Fruit fly (Drosophila melanogaster) whole organism, embryonic: ENCODE measurements around the gene CG1840.

Source experiments
- Atf6 ChIP-seq: fragments of 200-800 bp; sonication (Bioruptor generic); IDR thresholded peaks from 2 replicates; pipeline ENCODE4 v1.3.6; 2022; ENCODE audit warnings: missing biosample characterization, missing genetic modification characterization
- Bgb ChIP-seq: fragments of 200-800 bp; sonication (Bioruptor generic); IDR thresholded peaks from 2 replicates; pipeline ENCODE4 v1.3.6; 2022; ENCODE audit warnings: missing biosample characterization, missing genetic modification characterization; ENCODE audit not compliant: partially characterized antibody
- CG12391 ChIP-seq: fragments of 200-800 bp; sonication (Bioruptor generic); optimal IDR thresholded peaks from 3 replicates; lab custom pipeline; 2018; ENCODE audit warnings: missing biosample characterization, mild to moderate bottlenecking, missing genetic modification characterization, moderate library complexity
- CG14014 ChIP-seq: fragments of 200-800 bp; sonication (Bioruptor generic); IDR thresholded peaks from 2 replicates; pipeline ENCODE4 v1.3.6; 2022; ENCODE audit warnings: missing biosample characterization, missing genetic modification characterization
- CG14441 ChIP-seq: fragments of 200-800 bp; sonication (Bioruptor generic); IDR thresholded peaks from 2 replicates; pipeline ENCODE4 v1.3.6; 2022; ENCODE audit warnings: missing biosample characterization, missing genetic modification characterization
- CG2116 ChIP-seq: fragments of 200-800 bp; sonication (Bioruptor generic); optimal IDR thresholded peaks from 3 replicates; lab custom pipeline; 2018; ENCODE audit warnings: missing biosample characterization, mild to moderate bottlenecking, missing genetic modification characterization
- CG2678 ChIP-seq: fragments of 200-800 bp; sonication (Bioruptor generic); optimal IDR thresholded peaks from 3 replicates; lab custom pipeline; 2019; ENCODE audit warnings: missing biosample characterization, mild to moderate bottlenecking, missing genetic modification characterization, moderate library complexity
- CG32767 ChIP-seq: fragments of 200-800 bp; sonication (Bioruptor generic); IDR thresholded peaks from 2 replicates; pipeline ENCODE4 v1.3.6; 2022; ENCODE audit warnings: missing biosample characterization, missing genetic modification characterization
- CG6813 ChIP-seq: fragments of 200-800 bp; sonication (Bioruptor generic); optimal IDR thresholded peaks from 2 replicates; lab custom pipeline; 2017; ENCODE audit warnings: missing biosample characterization, missing genetic modification characterization, mild to moderate bottlenecking, moderate library complexity, missing genetic modification reagents
- CG8478 ChIP-seq: fragments of >200 bp; optimal IDR thresholded peaks from 2 replicates; lab custom pipeline; 2018
- CG9876 ChIP-seq: fragments of 200-800 bp; sonication (Bioruptor generic); optimal IDR thresholded peaks from 2 replicates; lab custom pipeline; 2016; ENCODE audit warnings: missing biosample characterization, missing genetic modification characterization
- D19B ChIP-seq: fragments of 200-800 bp; sonication (Bioruptor generic); optimal IDR thresholded peaks from 2 replicates; lab custom pipeline; 2017; ENCODE audit warnings: missing biosample characterization, mild to moderate bottlenecking, missing genetic modification characterization
- Drgx ChIP-seq: fragments of 200-800 bp; sonication (Bioruptor generic); IDR thresholded peaks from 2 replicates; pipeline ENCODE4 v1.3.6; 2022; ENCODE audit warnings: missing biosample characterization, missing genetic modification characterization
- Hr78 ChIP-seq, 2 experiments: fragments of 200-800 bp in 1 of 2; fragments of >200 bp in 1 of 2; sonication (Bioruptor generic) in 1 of 2; optimal IDR thresholded peaks; 2 replicates each; lab custom pipeline; 2017 to 2019; ENCODE audit warnings: missing biosample characterization in 2 of 2, missing genetic modification characterization in 2 of 2, mild to moderate bottlenecking in 1 of 2, moderate library complexity in 1 of 2
- Hsf ChIP-seq: fragments of 200-800 bp; sonication (Bioruptor generic); optimal IDR thresholded peaks from 3 replicates; lab custom pipeline; 2016; ENCODE audit warnings: missing biosample characterization, missing genetic modification characterization
- MESR4 ChIP-seq: fragments of 200-800 bp; sonication (Bioruptor generic); optimal IDR thresholded peaks from 2 replicates; lab custom pipeline; 2018; ENCODE audit warnings: missing biosample characterization, mild to moderate bottlenecking, missing genetic modification characterization, moderate library complexity
- Med ChIP-seq: fragments of 200-800 bp; sonication (Bioruptor generic); peaks from one replicate; lab custom pipeline; 2016; ENCODE audit warnings: missing biosample characterization, missing genetic modification characterization, mild to moderate bottlenecking, inconsistent platforms, moderate library complexity
- Meics ChIP-seq: fragments of 200-800 bp; sonication (Bioruptor generic); optimal IDR thresholded peaks from 2 replicates; lab custom pipeline; 2017; ENCODE audit warnings: missing biosample characterization, mild to moderate bottlenecking, missing genetic modification characterization
- Mes4 ChIP-seq: fragments of 200-800 bp; sonication (Bioruptor generic); optimal IDR thresholded peaks from 2 replicates; lab custom pipeline; 2016; ENCODE audit warnings: missing biosample characterization, missing genetic modification characterization
- NFAT ChIP-seq: fragments of 200-800 bp; sonication (Bioruptor generic); IDR thresholded peaks from 2 replicates; pipeline ENCODE4 v1.3.6; 2022; ENCODE audit warnings: missing biosample characterization, missing genetic modification characterization
- Nf-YA ChIP-seq: fragments of 200-800 bp; sonication (Bioruptor generic); IDR thresholded peaks from 2 replicates; pipeline ENCODE4 v1.3.6; 2022; ENCODE audit warnings: missing biosample characterization, missing genetic modification characterization
- Opbp ChIP-seq: fragments of 200-800 bp; sonication (Bioruptor generic); IDR thresholded peaks from 3 replicates; pipeline ENCODE4 v1.3.6; 2022; ENCODE audit warnings: missing biosample characterization, missing genetic modification characterization; ENCODE audit not compliant: partially characterized antibody
- Pdp1 ChIP-seq, 2 experiments: fragments of 200-800 bp; sonication (Bioruptor generic); optimal IDR thresholded peaks; 3 replicates each; lab custom pipeline; 2016; ENCODE audit warnings: missing biosample characterization in 2 of 2, missing genetic modification characterization in 2 of 2, mild to moderate bottlenecking in 1 of 2, moderate library complexity in 1 of 2
- Ptx1 ChIP-seq: fragments of 200-800 bp; sonication (Bioruptor generic); IDR thresholded peaks from 2 replicates; pipeline ENCODE4 v1.3.6; 2022; ENCODE audit warnings: missing biosample characterization, missing genetic modification characterization
- Six4 ChIP-seq: fragments of 200-800 bp; sonication (Bioruptor generic); optimal IDR thresholded peaks from 2 replicates; lab custom pipeline; 2016; ENCODE audit warnings: missing biosample characterization, missing genetic modification characterization
- TFAM ChIP-seq: fragments of 200-800 bp; sonication (Bioruptor generic); optimal IDR thresholded peaks from 2 replicates; lab custom pipeline; 2017; ENCODE audit warnings: missing biosample characterization, missing genetic modification characterization, inconsistent platforms
- Trl ChIP-seq, 3 experiments: fragments of >200 bp in 2 of 3; fragments of 200-800 bp in 1 of 3; sonication (Bioruptor generic) in 1 of 3; optimal IDR thresholded peaks; 2 replicates in 1 of 3; 3 replicates in 2 of 3; lab custom pipeline; 2016 to 2017; ENCODE audit warnings: missing biosample characterization in 1 of 3, missing genetic modification characterization in 1 of 3
- YL-1 ChIP-seq: fragments of 200-800 bp; sonication (Bioruptor generic); optimal IDR thresholded peaks from 3 replicates; lab custom pipeline; 2017; ENCODE audit warnings: missing biosample characterization, mild to moderate bottlenecking, missing genetic modification characterization
- crc ChIP-seq: fragments of 200-800 bp; sonication (Bioruptor generic); optimal IDR thresholded peaks from 2 replicates; lab custom pipeline; 2016; ENCODE audit warnings: missing biosample characterization, missing genetic modification characterization
- dimm ChIP-seq: fragments of 200-800 bp; sonication (Bioruptor generic); IDR thresholded peaks from 2 replicates; pipeline ENCODE4 v1.3.6; 2022; ENCODE audit warnings: missing biosample characterization, missing genetic modification characterization
- eve ChIP-seq, 2 experiments: fragments of >200 bp; optimal IDR thresholded peaks; 2 replicates each; lab custom pipeline; 2017; ENCODE audit warnings: missing biosample characterization in 2 of 2, missing genetic modification characterization in 2 of 2
- exex ChIP-seq: fragments of 200-800 bp; sonication (Bioruptor generic); optimal IDR thresholded peaks from 4 replicates; lab custom pipeline; 2018; ENCODE audit warnings: missing biosample characterization, mild to moderate bottlenecking, missing genetic modification characterization, moderate library complexity
- fd96Cb ChIP-seq: fragments of 200-800 bp; sonication (Bioruptor generic); optimal IDR thresholded peaks from 2 replicates; lab custom pipeline; 2018; ENCODE audit warnings: missing biosample characterization, mild to moderate bottlenecking, missing genetic modification characterization, moderate library complexity
- grn ChIP-seq: fragments of 200-800 bp; sonication (Bioruptor generic); optimal IDR thresholded peaks from 3 replicates; lab custom pipeline; 2017; ENCODE audit warnings: missing biosample characterization, missing genetic modification characterization
- hbn ChIP-seq: fragments of 200-800 bp; sonication (Bioruptor generic); IDR thresholded peaks from 2 replicates; pipeline ENCODE4 v1.3.6; 2022; ENCODE audit warnings: missing biosample characterization, missing genetic modification characterization; ENCODE audit not compliant: partially characterized antibody
- hkb ChIP-seq, 2 experiments: fragments of 200-800 bp in 1 of 2; fragments of >200 bp in 1 of 2; sonication (Bioruptor generic) in 1 of 2; IDR thresholded peaks in 1 of 2; optimal IDR thresholded peaks in 1 of 2; 2 replicates each; pipeline versions ENCODE4 v1.3.6 to Lab custom; 2017 to 2022; ENCODE audit warnings: missing biosample characterization in 1 of 2, missing genetic modification characterization in 1 of 2
- hth ChIP-seq: fragments of >200 bp; optimal IDR thresholded peaks from 2 replicates; lab custom pipeline; 2017; ENCODE audit warnings: inconsistent platforms
- jigr1 ChIP-seq: fragments of 200-800 bp; sonication (Bioruptor generic); IDR thresholded peaks from 3 replicates; pipeline ENCODE4 v1.3.6; 2022; ENCODE audit warnings: missing biosample characterization, missing genetic modification characterization
- kah ChIP-seq: fragments of 200-800 bp; sonication (Bioruptor generic); optimal IDR thresholded peaks from 2 replicates; lab custom pipeline; 2018; ENCODE audit warnings: missing biosample characterization, mild to moderate bottlenecking, missing genetic modification characterization
- nom ChIP-seq: fragments of 200-800 bp; sonication (Bioruptor generic); optimal IDR thresholded peaks from 2 replicates; lab custom pipeline; 2017; ENCODE audit warnings: missing biosample characterization, missing genetic modification characterization, mild to moderate bottlenecking, moderate library complexity, missing genetic modification reagents
- pita ChIP-seq: fragments of 200-800 bp; sonication (Bioruptor generic); optimal IDR thresholded peaks from 2 replicates; lab custom pipeline; 2017; ENCODE audit warnings: missing biosample characterization, mild to moderate bottlenecking, missing genetic modification characterization
- prd ChIP-seq, 3 experiments: fragments of >200 bp in 2 of 3; fragments of 200-800 bp in 1 of 3; sonication (Bioruptor generic) in 1 of 3; optimal IDR thresholded peaks in 2 of 3; IDR thresholded peaks in 1 of 3; 2 replicates in 2 of 3; 3 replicates in 1 of 3; pipeline versions ENCODE4 v1.3.6 to Lab custom; 2017 to 2022; ENCODE audit warnings: missing biosample characterization in 1 of 3, missing genetic modification characterization in 1 of 3
- row ChIP-seq: fragments of 200-800 bp; sonication (Bioruptor generic); IDR thresholded peaks from 3 replicates; pipeline ENCODE4 v1.3.6; 2022; ENCODE audit warnings: missing biosample characterization, missing genetic modification characterization
- sr ChIP-seq: fragments of 200-800 bp; sonication (Bioruptor generic); IDR thresholded peaks from 3 replicates; pipeline ENCODE4 v1.3.6; 2022; ENCODE audit warnings: missing biosample characterization, missing genetic modification characterization
- ssp ChIP-seq: fragments of 200-800 bp; sonication (Bioruptor generic); IDR thresholded peaks from 2 replicates; pipeline ENCODE4 v1.3.6; 2022; ENCODE audit warnings: missing biosample characterization, missing genetic modification characterization
- tin ChIP-seq: fragments of 200-800 bp; sonication (Bioruptor generic); optimal IDR thresholded peaks from 3 replicates; lab custom pipeline; 2016; ENCODE audit warnings: missing biosample characterization, missing genetic modification characterization
- trem ChIP-seq: fragments of 200-800 bp; optimal IDR thresholded peaks from 3 replicates; lab custom pipeline; 2019; ENCODE audit warnings: missing biosample characterization, mild to moderate bottlenecking, missing genetic modification characterization, moderate library complexity
- twi ChIP-seq: fragments of 200-800 bp; optimal IDR thresholded peaks from 2 replicates; lab custom pipeline; 2019; ENCODE audit warnings: missing biosample characterization, mild to moderate bottlenecking, missing genetic modification characterization, moderate library complexity

The CG1840 gene

DNA sequence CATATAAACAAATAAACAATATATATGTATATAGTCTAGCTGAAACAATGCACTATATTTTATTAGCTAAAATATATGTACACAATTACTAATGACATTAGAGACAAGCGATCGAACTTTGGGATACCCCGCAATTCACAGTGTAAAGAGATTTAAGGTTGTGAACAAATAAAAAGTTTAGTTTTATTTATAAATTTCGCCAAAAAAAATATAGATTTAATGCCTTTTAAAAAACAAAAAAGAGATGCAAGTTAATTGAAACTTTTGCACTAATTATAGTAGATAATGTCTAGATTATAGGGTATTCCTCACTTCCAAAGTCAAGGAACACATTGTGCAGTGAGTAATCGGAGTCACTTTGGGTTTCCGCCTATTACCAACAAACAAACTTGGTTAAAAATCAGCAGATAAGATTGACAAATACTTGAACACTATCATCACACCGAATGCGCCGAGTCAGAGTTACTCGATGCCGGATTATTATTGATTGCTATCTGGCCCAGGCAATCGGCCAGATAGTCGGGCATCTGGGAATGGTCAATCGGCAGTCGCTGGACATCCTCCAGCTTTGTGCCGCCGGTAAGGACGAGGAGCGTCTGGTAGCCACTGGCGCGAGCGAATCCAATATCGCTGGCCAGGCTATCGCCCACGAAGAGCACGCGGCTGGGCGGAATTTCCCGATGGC is 12.9 kb upstream of the CG1840 start (continued):
- TF ChIP-seq Hr78 (GFP tag; optimal IDR thresholded peaks at IDR 0.05; lab: Kevin White, UChicago) (no peak), Nf-YA (no peak), CG8478 (lab: Kevin White, UChicago) (no peak), fd96Cb (no peak), Ptx1 (GFP tag; lab: Robert Waterston, UW) (no peak), Pdp1 (GFP tag; optimal IDR thresholded peaks at IDR 0.05; lab: Kevin White, UChicago) (no peak), NFAT (GFP tag; lab: Robert Waterston, UW) (no peak), Atf6 (GFP tag; lab: Robert Waterston, UW) (0 out of 2 replicates have a peak, but pooled peaks have one; percentile 6), CG2116 (GFP tag; lab: Kevin White, UChicago) (no peak), jigr1 (GFP tag; lab: Robert Waterston, UW) (no peak), grn (GFP tag; lab: Kevin White, UChicago) (peak; percentile 96), Med (GFP tag; lab: Kevin White, UChicago) (no peak), Hsf (GFP tag; lab: Kevin White, UChicago) (no peak), CG12391 (tag; lab: Kevin White, UChicago) (no peak), kah (no peak), D19B (GFP tag; lab: Kevin White, UChicago) (peak; percentile 95), exex (peak; percentile 64), MESR4 (GFP tag; lab: Kevin White, UChicago) (no peak), TFAM (no peak), CG14014 (GFP tag; lab: Robert Waterston, UW) (no peak), eve (GFP tag; optimal IDR thresholded peaks at IDR 0.05; lab: Kevin White, UChicago) (no peak), trem (tag; lab: Kevin White, UChicago) (no peak), CG2678 (no peak)

DNA sequence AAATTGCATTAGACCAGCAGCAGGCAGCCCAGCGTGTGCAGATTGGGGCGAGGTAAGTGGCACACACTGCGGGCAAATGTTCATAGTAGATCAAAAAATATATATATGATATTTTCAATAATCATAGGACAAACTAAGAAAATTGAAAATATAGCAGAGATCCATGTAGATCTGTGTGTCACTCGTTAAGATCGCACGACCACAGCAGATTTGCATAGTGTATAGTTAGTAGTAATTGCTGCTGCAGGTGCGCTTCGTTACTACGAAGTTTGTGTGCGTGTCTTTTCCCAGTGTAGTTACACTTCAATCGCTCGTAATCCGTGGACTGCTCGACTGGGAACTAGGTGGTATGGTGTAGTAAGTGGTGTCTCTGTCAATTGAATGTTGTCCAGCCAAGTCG is 11.0 kb upstream of the CG1840 start, which contains the start of gene CG10352:
Gene CG10352, minus strand, starts transcription at position 4 of the 400 bp plus-strand sequence.
- TF ChIP-seq Meics (GFP tag; lab: Kevin White, UChicago) (peak; percentile 57), prd (optimal IDR thresholded peaks at IDR 0.05; lab: Kevin White, UChicago) (no peak), prd (GFP tag; IDR thresholded peaks at IDR 0.05; lab: Robert Waterston, UW) (0 out of 3 replicates have a peak, but pooled peaks have one; percentile 14), Six4 (GFP tag; lab: Kevin White, UChicago) (no peak), crc (GFP tag; lab: Kevin White, UChicago) (no peak), Mes4 (GFP tag; lab: Kevin White, UChicago) (no peak), row (GFP tag; lab: Robert Waterston, UW) (peak; percentile 51), Drgx (GFP tag; lab: Robert Waterston, UW) (peak; percentile 48; the same call in 1 of the 2 replicates), tin (no peak), hkb (optimal IDR thresholded peaks at IDR 0.05; lab: Kevin White, UChicago) (no peak), hkb (GFP tag; IDR thresholded peaks at IDR 0.05; lab: Robert Waterston, UW) (0 out of 2 replicates have a peak, but pooled peaks have one; percentile 14)

DNA sequence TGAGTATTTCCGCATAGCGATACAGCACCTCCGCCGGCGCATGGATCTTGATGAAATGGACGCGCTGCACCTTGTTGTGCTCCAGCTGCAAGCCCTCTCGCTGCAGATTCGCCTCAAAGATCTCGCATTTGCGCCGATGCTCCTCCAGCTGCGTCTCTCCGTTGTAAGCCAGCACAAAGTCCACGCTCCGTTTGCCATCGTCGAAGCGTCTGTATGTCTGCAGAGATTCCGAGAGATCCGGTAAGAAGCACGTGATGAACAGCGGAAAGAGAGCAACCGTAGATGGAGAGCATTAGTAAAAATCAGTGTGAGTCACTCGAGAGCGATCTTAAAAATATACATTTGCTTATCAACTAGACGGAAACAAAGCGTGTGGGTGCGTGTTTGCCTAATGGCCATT is 6.5 kb upstream of the CG1840 start:
- TF ChIP-seq Trl (optimal IDR thresholded peaks at IDR 0.05; lab: Kevin White, UChicago) (peak in 1 of 2 experiments; percentile 18), Trl (GFP tag; optimal IDR thresholded peaks at IDR 0.05; lab: Kevin White, UChicago) (no peak), CG6813 (GFP tag; lab: Kevin White, UChicago) (no peak), pita (GFP tag; lab: Kevin White, UChicago) (no peak), CG14441 (GFP tag; lab: Robert Waterston, UW) (no peak), twi (no peak), Bgb (no peak), CG32767 (no peak), hbn (GFP tag; lab: Robert Waterston, UW) (no peak), hth (no peak), sr (GFP tag; lab: Robert Waterston, UW) (peak; percentile 88; the same call in 1 of the 3 replicates), YL-1 (GFP tag; lab: Kevin White, UChicago) (no peak), CG9876 (GFP tag; lab: Kevin White, UChicago) (no peak), nom (GFP tag; lab: Kevin White, UChicago) (peak; percentile 69), ssp (no peak), dimm (no peak), Opbp (GFP tag; lab: Robert Waterston, UW) (no peak)
